Fruit fly (Drosophila melanogaster) whole organism, embryonic: ENCODE data around the gene pdm2.

ENCODE experiments used
- ATbp ChIP-seq: fragments of 200-800 bp; sonication (Bioruptor generic); optimal IDR thresholded peaks from 2 replicates; lab custom pipeline; 2017; ENCODE audit warnings: missing biosample characterization, mild to moderate bottlenecking, missing genetic modification characterization, missing genetic modification reagents
- CG1024 ChIP-seq: fragments of 200-800 bp; sonication (Bioruptor generic); IDR thresholded peaks from 2 replicates; pipeline ENCODE4 v1.3.6; 2022; ENCODE audit warnings: missing biosample characterization, missing genetic modification characterization
- CG17385 ChIP-seq: fragments of 200-800 bp; sonication (Bioruptor generic); optimal IDR thresholded peaks from 3 replicates; lab custom pipeline; 2018; ENCODE audit warnings: missing biosample characterization, mild to moderate bottlenecking, missing genetic modification characterization
- CG6683 ChIP-seq: fragments of 200-800 bp; sonication (Bioruptor generic); optimal IDR thresholded peaks from 2 replicates; lab custom pipeline; 2017; ENCODE audit warnings: missing biosample characterization, mild to moderate bottlenecking, missing genetic modification characterization, missing genetic modification reagents
- CG7372 ChIP-seq: fragments of 200-800 bp; sonication (Bioruptor generic); IDR thresholded peaks from 2 replicates; pipeline ENCODE4 v1.3.6; 2022; ENCODE audit warnings: missing biosample characterization, missing genetic modification characterization
- luna ChIP-seq: fragments of 200-800 bp; sonication (Bioruptor generic); optimal IDR thresholded peaks from 2 replicates; lab custom pipeline; 2016; ENCODE audit warnings: missing biosample characterization, missing genetic modification characterization

- no peak for TF ChIP-seq CG7372 (GFP tag; lab: Robert Waterston, UW)
- no peak for TF ChIP-seq ATbp
- no peak for TF ChIP-seq CG1024 (GFP tag; lab: Robert Waterston, UW)
- TF ChIP-seq CG17385 (GFP tag; lab: Kevin White, UChicago), result no peak
- no peak for TF ChIP-seq luna (GFP tag; lab: Kevin White, UChicago)
- TF ChIP-seq CG6683 (GFP tag; lab: Kevin White, UChicago), result no peak
Measured at dm6 chr2L:12719712-12720429, 62.9 kb downstream of the pdm2 start.
